Worm (Caenorhabditis elegans) whole organism, early embryonic: ENCODE data around the gene abu-11.

Experiments
- B0310.2 ChIP-seq: sonication (generic microtip); optimal IDR thresholded peaks from 2 replicates; lab custom pipeline; 2016; ENCODE audit warnings: mild to moderate bottlenecking, missing genetic modification characterization, missing compliant biosample characterization
- F13C5.2 ChIP-seq: sonication (generic microtip); optimal IDR thresholded peaks from 2 replicates; lab custom pipeline; 2017; ENCODE audit warnings: mild to moderate bottlenecking, missing genetic modification characterization, inconsistent platforms, missing compliant biosample characterization
- aly-1 ChIP-seq: sonication (generic microtip); optimal IDR thresholded peaks from 2 replicates; lab custom pipeline; 2016; ENCODE audit warnings: missing genetic modification characterization, missing compliant biosample characterization
- ama-1 ChIP-seq: fragments of 150-350 bp; optimal IDR thresholded peaks from 2 replicates; lab custom pipeline; 2014
- ceh-13 ChIP-seq: fragments of 200-800 bp; sonication (Bioruptor generic); optimal IDR thresholded peaks from 2 replicates; lab custom pipeline; 2018; ENCODE audit warnings: mild to moderate bottlenecking, missing genetic modification characterization, missing compliant biosample characterization
- ceh-36 ChIP-seq: sonication (generic microtip); optimal IDR thresholded peaks from 2 replicates; lab custom pipeline; 2016; ENCODE audit warnings: missing genetic modification characterization, inconsistent platforms, missing compliant biosample characterization
- flt-1 ChIP-seq: fragments of 200-800 bp; sonication (Bioruptor generic); IDR thresholded peaks from 2 replicates; pipeline ENCODE4 v1.3.6; 2022; ENCODE audit warnings: missing genetic modification characterization, missing compliant biosample characterization
- hmg-4 ChIP-seq: fragments of 200-800 bp; sonication (Bioruptor generic); optimal IDR thresholded peaks from 2 replicates; lab custom pipeline; 2018; ENCODE audit warnings: mild to moderate bottlenecking, missing genetic modification characterization, missing compliant biosample characterization
- pes-1 ChIP-seq: fragments of 200-800 bp; sonication (Bioruptor generic); IDR thresholded peaks from 2 replicates; pipeline ENCODE4 v1.3.6; 2022; ENCODE audit warnings: missing genetic modification reagents, missing genetic modification characterization, missing compliant biosample characterization
- sea-1 ChIP-seq: fragments of 200-800 bp; sonication (Bioruptor generic); conservative IDR thresholded peaks from 2 replicates; pipeline ENCODE4 v1.3.6; 2022; ENCODE audit warnings: missing genetic modification characterization, missing compliant biosample characterization
- tbx-11 ChIP-seq: fragments of 200-800 bp; sonication (Bioruptor generic); IDR thresholded peaks from 2 replicates; pipeline ENCODE4 v1.3.6; 2022; ENCODE audit warnings: missing genetic modification characterization, missing compliant biosample characterization
- tbx-37 ChIP-seq: fragments of 200-800 bp; sonication (Bioruptor generic); conservative IDR thresholded peaks from 2 replicates; pipeline ENCODE4 v1.3.6; 2022; ENCODE audit warnings: missing genetic modification reagents, missing genetic modification characterization, missing compliant biosample characterization
- tra-4 ChIP-seq: sonication (generic microtip); optimal IDR thresholded peaks from 2 replicates; lab custom pipeline; 2017; ENCODE audit warnings: missing genetic modification characterization, missing compliant biosample characterization

- no peak for TF ChIP-seq hmg-4 (GFP tag; lab: Kevin White, UChicago)
- TF ChIP-seq tra-4: no peak
- TF ChIP-seq tbx-11 (GFP tag; lab: Robert Waterston, UW): no peak
- TF ChIP-seq flt-1 (GFP tag; lab: Robert Waterston, UW): no peak
- no peak for TF ChIP-seq ama-1 (lab: Kevin White, UChicago)
- no peak for TF ChIP-seq B0310.2 (tag; lab: Kevin White, UChicago)
- TF ChIP-seq F13C5.2: no peak
- no peak for TF ChIP-seq ceh-36 (tag; lab: Kevin White, UChicago)
- TF ChIP-seq tbx-37 (GFP tag; lab: Robert Waterston, UW): no peak
- TF ChIP-seq ceh-13 (GFP tag; lab: Kevin White, UChicago): no peak
- no peak for TF ChIP-seq aly-1 (tag; lab: Kevin White, UChicago)
- no peak for TF ChIP-seq pes-1 (GFP tag; lab: Robert Waterston, UW)
- TF ChIP-seq sea-1 (GFP tag; lab: Robert Waterston, UW): no peak
Observed at ce11 chrII:159294-159922, 35.0 kb downstream of the abu-11 start.
